Worm (Caenorhabditis elegans) whole organism, L4 larva: Measurements from ENCODE around the gene ZC116.5.

Experiments
- F37D6.2 ChIP-seq: sonication (generic microtip); optimal IDR thresholded peaks from 2 replicates; lab custom pipeline; 2016; ENCODE audit warnings: mild to moderate bottlenecking, missing genetic modification characterization, missing compliant biosample characterization
- Y5F2A.4 ChIP-seq: fragments of 200-800 bp; sonication (Bioruptor generic); optimal IDR thresholded peaks from 2 replicates; lab custom pipeline; 2018; ENCODE audit warnings: mild to moderate bottlenecking, missing genetic modification characterization, missing compliant biosample characterization
- Y75B8A.6 ChIP-seq: fragments of 200-800 bp; sonication (Bioruptor generic); IDR thresholded peaks from 2 replicates; pipeline ENCODE4 v1.3.6; 2022; ENCODE audit warnings: missing genetic modification reagents, missing genetic modification characterization, missing compliant biosample characterization
- ZK337.2 ChIP-seq: fragments of 200-800 bp; sonication (Bioruptor generic); IDR thresholded peaks from 2 replicates; pipeline ENCODE4 v1.3.6; 2022; ENCODE audit warnings: missing genetic modification reagents, missing genetic modification characterization, missing compliant biosample characterization
- aly-2 ChIP-seq: sonication (generic microtip); optimal IDR thresholded peaks from 2 replicates; lab custom pipeline; 2018; ENCODE audit warnings: missing biosample characterization, missing genetic modification characterization
- ama-1 ChIP-seq: fragments of 150-350 bp; optimal IDR thresholded peaks from 2 replicates; lab custom pipeline; 2014; ENCODE audit warnings: inconsistent platforms, mixed read lengths
- arid-1 ChIP-seq: fragments of 200-800 bp; sonication (Bioruptor generic); conservative IDR thresholded peaks from 2 replicates; pipeline ENCODE4 v1.3.6; 2022; ENCODE audit warnings: missing genetic modification reagents, missing genetic modification characterization, missing compliant biosample characterization
- ceh-20 ChIP-seq: fragments of 200-800 bp; sonication (Bioruptor generic); IDR thresholded peaks from 2 replicates; pipeline ENCODE4 v1.3.6; 2022; ENCODE audit warnings: missing genetic modification reagents, missing genetic modification characterization, missing compliant biosample characterization
- ceh-32 ChIP-seq: sonication (generic microtip); optimal IDR thresholded peaks from 2 replicates; lab custom pipeline; 2016; ENCODE audit warnings: mild to moderate bottlenecking, missing genetic modification characterization, missing compliant biosample characterization; ENCODE audit not compliant: poor library complexity
- ceh-44 ChIP-seq: fragments of 200-800 bp; sonication (Bioruptor generic); IDR thresholded peaks from 2 replicates; pipeline ENCODE4 v1.3.6; 2022; ENCODE audit warnings: missing genetic modification reagents, missing genetic modification characterization, missing compliant biosample characterization
- ceh-82 ChIP-seq: sonication (generic microtip); optimal IDR thresholded peaks from 2 replicates; lab custom pipeline; 2017; ENCODE audit warnings: missing biosample characterization, missing genetic modification characterization
- cey-2 ChIP-seq: sonication (generic microtip); optimal IDR thresholded peaks from 3 replicates; lab custom pipeline; 2017; ENCODE audit warnings: missing genetic modification characterization, mild to moderate bottlenecking, missing compliant biosample characterization, antibody characterized with exemption, borderline replicate concordance; ENCODE audit not compliant: insufficient read depth
- ctbp-1 ChIP-seq: fragments of 200-800 bp; sonication (Bioruptor generic); IDR thresholded peaks from 2 replicates; pipeline ENCODE4 v1.3.6; 2022; ENCODE audit warnings: missing genetic modification reagents, missing genetic modification characterization, missing compliant biosample characterization
- dmd-6 ChIP-seq: fragments of 200-800 bp; sonication (Bioruptor generic); IDR thresholded peaks from 2 replicates; pipeline ENCODE4 v1.3.6; 2022; ENCODE audit warnings: missing genetic modification reagents, missing genetic modification characterization, missing compliant biosample characterization
- dmd-8 ChIP-seq: fragments of 200-800 bp; sonication (Bioruptor generic); IDR thresholded peaks from 2 replicates; pipeline ENCODE4 v1.3.6; 2022; ENCODE audit warnings: missing genetic modification characterization, missing compliant biosample characterization
- dpl-1 ChIP-seq: fragments of 150-350 bp; optimal IDR thresholded peaks from 2 replicates; lab custom pipeline; 2014; ENCODE audit warnings: missing biosample characterization, missing genetic modification reagents, missing genetic modification characterization
- duxl-1 ChIP-seq: sonication (generic microtip); optimal IDR thresholded peaks from 2 replicates; lab custom pipeline; 2016; ENCODE audit warnings: mild to moderate bottlenecking, missing genetic modification characterization, moderate library complexity, missing compliant biosample characterization; ENCODE audit not compliant: poor library complexity
- fos-1 ChIP-seq: fragments of 150-350 bp; optimal IDR thresholded peaks from 2 replicates; lab custom pipeline; 2014; ENCODE audit warnings: missing biosample characterization, missing genetic modification characterization
- hif-1 ChIP-seq, 2 experiments: sonication (generic microtip); optimal IDR thresholded peaks; 2 replicates each; lab custom pipeline; 2016 to 2017; ENCODE audit warnings: missing compliant biosample characterization in 2 of 2, missing genetic modification characterization in 2 of 2, missing genetic modification reagents in 2 of 2, missing genotype in 2 of 2, mild to moderate bottlenecking in 1 of 2
- hlh-11 ChIP-seq: fragments of 200-800 bp; sonication (Bioruptor generic); optimal IDR thresholded peaks from 2 replicates; lab custom pipeline; 2018; ENCODE audit warnings: mild to moderate bottlenecking, missing genetic modification characterization, missing compliant biosample characterization
- hmg-1.1 ChIP-seq: fragments of 200-800 bp; sonication (Bioruptor generic); IDR thresholded peaks from 2 replicates; pipeline ENCODE4 v1.3.6; 2022; ENCODE audit warnings: missing genetic modification reagents, missing genetic modification characterization, missing compliant biosample characterization
- lin-15B ChIP-seq: fragments of 150-350 bp; sonication (generic microtip); optimal IDR thresholded peaks from 3 replicates; lab custom pipeline; 2014; ENCODE audit warnings: missing biosample characterization, missing genetic modification characterization
- lin-29 ChIP-seq: fragments of 200-800 bp; sonication (Bioruptor generic); IDR thresholded peaks from 2 replicates; pipeline ENCODE4 v1.3.6; 2022; ENCODE audit warnings: missing genetic modification reagents, missing genetic modification characterization, missing compliant biosample characterization
- lir-3 ChIP-seq: sonication (generic microtip); optimal IDR thresholded peaks from 2 replicates; lab custom pipeline; 2016; ENCODE audit warnings: mild to moderate bottlenecking, missing genetic modification characterization, missing compliant biosample characterization
- lsy-2 ChIP-seq, 2 experiments: fragments of 150-350 bp in 1 of 2; sonication (generic microtip) in 1 of 2; optimal IDR thresholded peaks; 2 replicates each; lab custom pipeline; 2014 to 2017; ENCODE audit warnings: missing biosample characterization in 2 of 2, missing genetic modification characterization in 2 of 2
- mdl-1 ChIP-seq, 2 experiments: fragments of 150-350 bp in 1 of 2; sonication (generic microtip) in 1 of 2; optimal IDR thresholded peaks; 2 replicates each; lab custom pipeline; 2014 to 2017; ENCODE audit warnings: missing biosample characterization in 2 of 2, missing genetic modification characterization in 2 of 2
- mdt-29 ChIP-seq: fragments of 200-800 bp; sonication (Bioruptor generic); IDR thresholded peaks from 2 replicates; pipeline ENCODE4 v1.3.6; 2022; ENCODE audit warnings: missing genetic modification reagents, missing genetic modification characterization, missing compliant biosample characterization
- mxl-3 ChIP-seq: fragments of 200-800 bp; sonication (Bioruptor generic); optimal IDR thresholded peaks from 2 replicates; lab custom pipeline; 2018; ENCODE audit warnings: mild to moderate bottlenecking, missing genetic modification characterization, missing compliant biosample characterization
- nhr-11 ChIP-seq: fragments of 150-350 bp; optimal IDR thresholded peaks from 2 replicates; lab custom pipeline; 2014; ENCODE audit warnings: missing biosample characterization, missing genetic modification characterization
- nhr-111 ChIP-seq: fragments of 200-800 bp; sonication (Bioruptor generic); optimal IDR thresholded peaks from 2 replicates; lab custom pipeline; 2018; ENCODE audit warnings: mild to moderate bottlenecking, missing genetic modification characterization, missing compliant biosample characterization
- nhr-25 ChIP-seq: sonication (generic microtip); optimal IDR thresholded peaks from 2 replicates; lab custom pipeline; 2017; ENCODE audit warnings: missing genetic modification characterization, mild to moderate bottlenecking, missing compliant biosample characterization, antibody characterized with exemption, moderate library complexity, borderline replicate concordance; ENCODE audit not compliant: insufficient read depth
- nhr-28 ChIP-seq: fragments of 150-350 bp; optimal IDR thresholded peaks from 2 replicates; lab custom pipeline; 2014; ENCODE audit warnings: missing biosample characterization, missing genetic modification characterization
- nhr-41 ChIP-seq: fragments of 200-800 bp; sonication (Bioruptor generic); IDR thresholded peaks from 2 replicates; pipeline ENCODE4 v1.3.6; 2022; ENCODE audit warnings: missing genetic modification reagents, missing genetic modification characterization, missing compliant biosample characterization
- nhr-48 ChIP-seq: sonication (generic microtip); optimal IDR thresholded peaks from 2 replicates; lab custom pipeline; 2016; ENCODE audit warnings: mild to moderate bottlenecking, missing genetic modification characterization, missing compliant biosample characterization
- nhr-77 ChIP-seq: fragments of 150-350 bp; optimal IDR thresholded peaks from 2 replicates; lab custom pipeline; 2014; ENCODE audit warnings: missing biosample characterization, missing genetic modification characterization
- pha-4 ChIP-seq, 2 experiments: fragments of 150-350 bp in 1 of 2; fragments of 200-800 bp in 1 of 2; sonication (Bioruptor generic) in 1 of 2; IDR thresholded peaks in 1 of 2; optimal IDR thresholded peaks in 1 of 2; 2 replicates each; pipeline versions ENCODE4 v1.3.6 to Lab custom; 2014 to 2022; ENCODE audit warnings: missing genetic modification characterization in 2 of 2, missing genetic modification reagents in 2 of 2, missing biosample characterization in 1 of 2, missing compliant biosample characterization in 1 of 2
- pqm-1 ChIP-seq: sonication (generic microtip); optimal IDR thresholded peaks from 2 replicates; lab custom pipeline; 2017; ENCODE audit warnings: missing biosample characterization, missing genetic modification characterization
- set-16 ChIP-seq: fragments of 200-800 bp; sonication (Bioruptor generic); IDR thresholded peaks from 2 replicates; pipeline ENCODE4 v1.3.6; 2022; ENCODE audit warnings: missing genetic modification reagents, missing genetic modification characterization, missing compliant biosample characterization
- skn-1 ChIP-seq: fragments of 150-350 bp; optimal IDR thresholded peaks from 2 replicates; lab custom pipeline; 2014; ENCODE audit warnings: missing biosample characterization, missing genetic modification characterization
- snpc-1.2 ChIP-seq: fragments of 200-800 bp; sonication (Bioruptor generic); IDR thresholded peaks from 2 replicates; pipeline ENCODE4 v1.3.6; 2022; ENCODE audit warnings: missing genetic modification reagents, missing genetic modification characterization, missing compliant biosample characterization
- unc-62 ChIP-seq, 3 experiments: fragments of 150-350 bp in 1 of 3; sonication (generic microtip); optimal IDR thresholded peaks in 2 of 3; peaks in 1 of 3; 1 replicate in 1 of 3; 2 replicates in 2 of 3; lab custom pipeline; 2014 to 2017; ENCODE audit warnings: missing biosample characterization in 3 of 3, missing genetic modification characterization in 3 of 3, missing genetic modification reagents in 3 of 3, missing genotype in 1 of 3
- vab-7 ChIP-seq: fragments of 200-800 bp; sonication (Bioruptor generic); IDR thresholded peaks from 2 replicates; pipeline ENCODE4 v1.3.6; 2022; ENCODE audit warnings: missing genetic modification reagents, missing genetic modification characterization, missing compliant biosample characterization
- zip-2 ChIP-seq: fragments of 150-350 bp; optimal IDR thresholded peaks from 2 replicates; lab custom pipeline; 2014; ENCODE audit warnings: missing biosample characterization, missing genetic modification characterization
- ztf-7 ChIP-seq: fragments of 150-350 bp; optimal IDR thresholded peaks from 2 replicates; lab custom pipeline; 2014; ENCODE audit warnings: missing biosample characterization, missing genetic modification characterization

The ZC116.5 gene

ce11 chrV:12596795-12597194 is 12.0 kb downstream of the ZC116.5 start (continued):
- TF ChIP-seq pha-4 (GFP tag; IDR thresholded peaks at IDR 0.05; lab: Robert Waterston, UW) = peak; percentile 76
- TF ChIP-seq pha-4 (tag; optimal IDR thresholded peaks at IDR 0.05; lab: Kevin White, UChicago) = no peak
- TF ChIP-seq vab-7 (GFP tag; lab: Robert Waterston, UW) = no peak; the same call in 1 of the 2 replicates
- TF ChIP-seq set-16 = 0 out of 2 replicates have a peak, but pooled peaks have one; percentile 15
- peak in 1 of 2 experiments; percentile 24 for TF ChIP-seq mdl-1 (tag; optimal IDR thresholded peaks at IDR 0.05; lab: Kevin White, UChicago)
- peak; percentile 13 for TF ChIP-seq lir-3
- peak; percentile 60; the same call in 1 of the 2 replicates for TF ChIP-seq Y75B8A.6 (GFP tag; lab: Robert Waterston, UW)
- peak; percentile 7 for TF ChIP-seq Y5F2A.4
- TF ChIP-seq ztf-7 (tag; lab: Kevin White, UChicago) = no peak
- peak; percentile 41; the same call in 1 of the 2 replicates for TF ChIP-seq dmd-6 (GFP tag; lab: Robert Waterston, UW)
- TF ChIP-seq ceh-44 (GFP tag; lab: Robert Waterston, UW) = no peak
- TF ChIP-seq nhr-25 = peak; percentile 38
- peak; percentile 60; the same call in 1 of the 2 replicates for TF ChIP-seq dmd-8 (GFP tag; lab: Robert Waterston, UW)
- no peak for TF ChIP-seq hif-1 (tag; optimal IDR thresholded peaks at IDR 0.05; lab: Kevin White, UChicago)
- no peak for TF ChIP-seq dpl-1 (GFP tag; lab: Kevin White, UChicago)
- 0 out of 2 replicates have a peak, but pooled peaks have one; percentile 22 for TF ChIP-seq ceh-20
- TF ChIP-seq ZK337.2 (GFP tag; lab: Robert Waterston, UW) = no peak
- TF ChIP-seq duxl-1 (tag; lab: Kevin White, UChicago) = peak; percentile 26
- 0 out of 2 replicates have a peak, but pooled peaks have one; percentile 46 for TF ChIP-seq ctbp-1 (GFP tag; lab: Robert Waterston, UW)
- no peak for TF ChIP-seq ama-1
- no peak for TF ChIP-seq lin-15B (tag; lab: Kevin White, UChicago)
- peak; percentile 56 for TF ChIP-seq hmg-1.1
- no peak for TF ChIP-seq pqm-1
- TF ChIP-seq snpc-1.2 = peak; percentile 68
- TF ChIP-seq arid-1 (GFP tag; lab: Robert Waterston, UW) = no peak

DNA sequence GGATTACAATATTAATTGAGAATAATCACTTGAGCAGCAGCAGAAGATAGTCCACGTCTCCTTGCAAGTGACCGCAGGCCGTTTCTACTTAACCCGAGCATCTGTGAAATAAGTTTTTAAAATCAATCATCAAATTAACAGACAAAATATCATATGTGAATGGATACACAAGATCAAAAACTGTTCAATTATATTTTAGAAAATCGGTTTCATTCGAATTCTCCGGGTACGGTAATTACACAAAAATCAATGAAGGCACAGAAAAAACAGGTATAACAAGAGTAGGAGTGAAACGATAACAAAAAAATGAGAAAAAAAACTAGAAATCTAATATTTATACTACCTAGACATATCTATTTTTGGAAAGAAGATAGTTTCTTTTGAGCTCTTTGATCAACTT is 12.6 kb downstream of the ZC116.5 start, which contains the start of gene mma-1:
TSS of gene mma-1 (minus strand) at position 101 of the 400 bp plus-strand sequence.
- TF ChIP-seq nhr-111 (GFP tag; lab: Kevin White, UChicago) (no peak), nhr-28 (no peak), fos-1 (no peak), lin-29 (no peak), mdt-29 (no peak), ceh-82 (no peak), dmd-8 (GFP tag; lab: Robert Waterston, UW) (no peak), F37D6.2 (no peak), nhr-41 (GFP tag; lab: Robert Waterston, UW) (no peak), nhr-11 (tag; lab: Kevin White, UChicago) (no peak), mdl-1 (tag; optimal IDR thresholded peaks at IDR 0.05; lab: Kevin White, UChicago) (no peak), cey-2 (tag; lab: Kevin White, UChicago) (no peak), ctbp-1 (GFP tag; lab: Robert Waterston, UW) (no peak), hlh-11 (no peak), Y75B8A.6 (GFP tag; lab: Robert Waterston, UW) (no peak), nhr-48 (tag; lab: Kevin White, UChicago) (no peak), mxl-3 (GFP tag; lab: Kevin White, UChicago) (no peak)

DNA sequence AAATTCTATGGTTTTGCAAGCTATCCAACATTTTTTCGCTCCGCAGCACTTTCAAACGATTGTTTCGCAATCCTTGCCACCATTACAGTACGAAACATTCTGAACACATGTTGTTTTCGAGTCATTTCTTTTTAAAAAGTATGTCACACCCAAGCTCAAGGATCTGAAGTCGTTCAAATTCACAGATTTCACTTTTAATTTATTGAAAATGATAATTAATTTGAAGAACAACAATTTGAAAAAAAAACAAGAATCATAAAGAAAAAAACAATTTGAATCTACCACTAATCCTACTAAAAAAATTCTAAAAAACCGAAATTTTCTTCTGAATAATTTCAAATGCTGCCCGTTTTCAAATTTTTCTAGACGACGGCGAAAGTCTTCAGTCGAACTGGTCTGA is 16.4 kb downstream of the ZC116.5 start, which contains the start of gene C14C10.2:
TSS of gene C14C10.2 (minus strand) at position 101 of the 400 bp plus-strand sequence.
- TF ChIP-seq aly-2 (tag; lab: Kevin White, UChicago) = no peak
- TF ChIP-seq mxl-3 (GFP tag; lab: Kevin White, UChicago) = no peak
- TF ChIP-seq lsy-2 (tag; optimal IDR thresholded peaks at IDR 0.05; lab: Kevin White, UChicago) = no peak
- no peak for TF ChIP-seq zip-2 (tag; lab: Kevin White, UChicago)
- no peak for TF ChIP-seq unc-62 (GFP tag; optimal IDR thresholded peaks at IDR 0.05 in 1 of 2; lab: Kevin White, UChicago)
- no peak for TF ChIP-seq unc-62 (tag; optimal IDR thresholded peaks at IDR 0.05; lab: Kevin White, UChicago)
- TF ChIP-seq duxl-1 (tag; lab: Kevin White, UChicago) = no peak
- TF ChIP-seq nhr-48 (tag; lab: Kevin White, UChicago) = no peak
- no peak for TF ChIP-seq ceh-32 (tag; lab: Kevin White, UChicago)
- TF ChIP-seq skn-1 (tag; lab: Kevin White, UChicago) = no peak
- TF ChIP-seq nhr-77 (tag; lab: Kevin White, UChicago) = no peak
